Fruit fly (Drosophila melanogaster) whole organism: ENCODE data around the gene CG32814.

Source experiments
- CG8478 ChIP-seq: fragments of >200 bp; optimal IDR thresholded peaks from 2 replicates; lab custom pipeline; 2018; ENCODE audit warnings: inconsistent platforms
- Dll ChIP-seq: fragments of >200 bp; optimal IDR thresholded peaks from 2 replicates; lab custom pipeline; 2017
- EcR ChIP-seq, 2 experiments: fragments of >200 bp; optimal IDR thresholded peaks; 2 replicates each; lab custom pipeline; 2017; ENCODE audit warnings: missing biosample characterization in 2 of 2, missing genetic modification characterization in 2 of 2, missing genetic modification reagents in 2 of 2
- pan ChIP-seq: fragments of >200 bp; optimal IDR thresholded peaks from 2 replicates; lab custom pipeline; 2017
- psq ChIP-seq: fragments of >200 bp; optimal IDR thresholded peaks from 2 replicates; lab custom pipeline; 2017
- usp ChIP-seq: fragments of >200 bp; optimal IDR thresholded peaks from 2 replicates; lab custom pipeline; 2017; ENCODE audit warnings: missing biosample characterization, missing genetic modification characterization, mixed read lengths

CG32814 gene

DNA sequence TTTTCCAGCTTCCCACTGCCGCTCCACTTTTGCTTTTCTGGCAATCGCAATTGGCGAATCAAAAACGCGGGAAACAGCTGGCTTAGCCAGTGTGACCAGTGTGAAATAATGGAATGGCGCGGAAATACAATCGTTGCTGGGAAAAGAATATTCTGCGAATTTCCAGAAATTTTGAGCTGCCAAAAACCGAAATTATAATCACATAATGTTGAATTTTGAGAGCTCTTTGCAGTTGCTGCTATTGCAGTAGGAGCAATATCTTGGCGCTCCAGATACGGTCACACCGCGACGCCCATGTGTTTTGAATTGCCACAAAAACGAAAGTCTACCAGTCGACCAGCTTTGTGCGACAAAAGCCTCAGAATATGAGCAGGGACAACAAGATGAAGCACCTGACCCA lies 4.0 kb upstream of the CG32814 start, which contains the start of the genes Cdc45 and Rpp21:
Gene Cdc45 (minus strand): TSS at position 79 of the 400 bp plus-strand sequence.
Gene Rpp21 (plus strand): TSS at position 281 of the 400 bp plus-strand sequence.
- TF ChIP-seq CG8478 (no peak), usp (GFP tag; lab: Kevin White, UChicago) (no peak), EcR (GFP tag; optimal IDR thresholded peaks at IDR 0.05; lab: Kevin White, UChicago) (no peak), psq (no peak), Dll (lab: Kevin White, UChicago) (no peak), pan (lab: Kevin White, UChicago) (no peak)

- no peak for TF ChIP-seq EcR (GFP tag; optimal IDR thresholded peaks at IDR 0.05; lab: Kevin White, UChicago)
Observed at dm6 chrX:1011543-1012085, 14.9 kb downstream of the CG32814 start, which contains the start of the genes TfIIA-S-2 and CG14631. Gene TfIIA-S-2, minus strand, starts transcription at chrX:1011643. Gene CG14631, plus strand, starts transcription at chrX:1012035.

dm6 chrX:1009468-1010259 lies 16.8 kb downstream of the CG32814 start:
- no peak for TF ChIP-seq Dll (lab: Kevin White, UChicago)
- TF ChIP-seq EcR (GFP tag; optimal IDR thresholded peaks at IDR 0.05; lab: Kevin White, UChicago), result no peak
- no peak for TF ChIP-seq pan (lab: Kevin White, UChicago)

DNA sequence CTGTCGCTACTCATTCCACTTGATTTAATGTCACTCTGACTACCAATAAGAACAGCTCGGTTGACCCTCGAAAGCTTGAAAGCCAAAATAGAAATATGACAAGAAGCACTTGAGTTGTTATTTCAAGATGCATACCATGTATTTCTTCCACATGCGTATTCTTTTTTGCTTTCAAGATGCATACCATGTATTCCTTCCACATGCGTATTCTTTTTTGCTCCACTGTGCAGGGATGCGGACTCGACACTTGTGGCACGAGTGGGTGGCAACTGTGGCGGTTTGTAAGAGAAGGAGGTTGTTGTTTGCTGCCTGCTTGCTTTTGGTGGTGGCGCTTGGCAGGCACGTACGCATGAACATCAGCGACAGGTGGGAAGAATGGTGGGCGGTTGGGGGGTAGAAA lies 20.3 kb downstream of the CG32814 start:
- TF ChIP-seq usp (GFP tag; lab: Kevin White, UChicago) (no peak), psq (no peak), pan (lab: Kevin White, UChicago) (no peak), Dll (lab: Kevin White, UChicago) (no peak), CG8478 (no peak), EcR (GFP tag; optimal IDR thresholded peaks at IDR 0.05; lab: Kevin White, UChicago) (no peak)

- TF ChIP-seq EcR (GFP tag; optimal IDR thresholded peaks at IDR 0.05; lab: Kevin White, UChicago), result no peak
- no peak for TF ChIP-seq CG8478
- no peak for TF ChIP-seq Dll (lab: Kevin White, UChicago)
- TF ChIP-seq usp (GFP tag; lab: Kevin White, UChicago), result no peak
- TF ChIP-seq pan (lab: Kevin White, UChicago), result no peak
- no peak for TF ChIP-seq psq
Observed at dm6 chrX:998884-999283, 27.6 kb downstream of the CG32814 start.

DNA sequence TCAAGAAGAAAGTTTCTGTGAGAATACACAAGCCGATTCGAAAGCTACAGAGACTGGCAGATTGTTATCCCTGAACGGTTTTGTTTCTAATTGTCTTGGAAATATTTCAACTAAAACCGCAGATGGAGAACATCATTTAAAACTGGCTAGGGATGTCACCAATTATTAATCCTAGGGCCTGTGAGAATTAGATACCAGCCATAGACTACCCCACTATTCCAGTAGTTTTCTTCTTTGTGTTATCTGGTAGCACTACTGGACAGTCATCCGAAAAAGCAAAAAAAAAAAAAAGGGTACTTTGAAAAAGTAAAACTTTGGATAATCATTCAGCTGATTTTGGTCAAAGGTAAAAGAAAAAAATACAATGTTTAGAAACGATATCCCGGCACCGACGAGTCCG lies 36.3 kb downstream of the CG32814 start, which contains the start of gene CG18823:
Gene CG18823 (plus strand): TSS at position 301 of the 400 bp plus-strand sequence.
- TF ChIP-seq pan (lab: Kevin White, UChicago), result no peak

- TF ChIP-seq EcR (GFP tag; optimal IDR thresholded peaks at IDR 0.05; lab: Kevin White, UChicago), result no peak
- no peak for TF ChIP-seq CG8478
- TF ChIP-seq pan (lab: Kevin White, UChicago), result no peak
- no peak for TF ChIP-seq Dll (lab: Kevin White, UChicago)
Observed at dm6 chrX:985911-986310, 40.6 kb downstream of the CG32814 start.
